Worm (Caenorhabditis elegans): Measurements from ENCODE around the gene pks-1.

Gene pks-1

DNA sequence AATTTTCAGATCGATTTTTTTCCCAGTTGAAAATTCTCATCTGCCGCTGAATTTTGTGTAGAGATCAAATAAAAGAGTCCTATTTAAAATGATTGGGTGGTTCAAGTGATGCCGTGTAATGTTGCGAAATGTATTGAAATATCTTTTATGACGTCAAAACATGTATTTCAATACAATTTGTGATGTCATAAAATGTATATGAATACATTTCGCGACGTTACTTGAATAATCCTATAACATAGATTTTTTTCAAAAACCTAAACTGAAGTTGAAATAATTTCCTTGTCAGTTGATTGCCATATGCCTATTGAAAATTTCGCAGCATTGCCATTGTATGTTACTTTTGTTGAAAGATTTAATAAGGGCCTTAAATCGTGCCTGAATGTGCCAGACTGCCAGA lies 75.9 kb downstream of the pks-1 start, which contains the start of gene F55D1.1:
TSS of gene F55D1.1 (plus strand) at position 301 of the 400 bp plus-strand sequence.
- no peak for TF ChIP-seq him-1 (tag; optimal IDR thresholded peaks at IDR 0.05)
- no peak for TF ChIP-seq dao-5 (tag; optimal IDR thresholded peaks at IDR 0.05)
- TF ChIP-seq W03F9.2 (tag; optimal IDR thresholded peaks at IDR 0.05) = no peak

All from whole organism, L4/young adult.